Fruit fly (Drosophila melanogaster) whole organism, embryonic: ENCODE data around the gene Rrp45.
A peak's percentile ranks its signal among the peaks of the same experiment; 100 is the strongest.

Experiments used
- B-H1 ChIP-seq: fragments of 200-800 bp; sonication (Bioruptor generic); IDR thresholded peaks from 3 replicates; pipeline ENCODE4 v1.3.6; 2022; ENCODE audit warnings: missing biosample characterization, missing genetic modification characterization
- CG10366 ChIP-seq: fragments of 200-800 bp; sonication (Bioruptor generic); IDR thresholded peaks from 2 replicates; pipeline ENCODE4 v1.3.6; 2022; ENCODE audit warnings: missing biosample characterization, missing genetic modification characterization
- CG10654 ChIP-seq: fragments of 200-800 bp; sonication (Bioruptor generic); optimal IDR thresholded peaks from 2 replicates; lab custom pipeline; 2016; ENCODE audit warnings: missing biosample characterization, missing genetic modification characterization
- CG12219 ChIP-seq: fragments of 200-800 bp; sonication (Bioruptor generic); optimal IDR thresholded peaks from 3 replicates; lab custom pipeline; 2018; ENCODE audit warnings: missing biosample characterization, mild to moderate bottlenecking, missing genetic modification characterization
- CG12236 ChIP-seq: fragments of 200-800 bp; sonication (Bioruptor generic); optimal IDR thresholded peaks from 2 replicates; lab custom pipeline; 2016; ENCODE audit warnings: missing biosample characterization, missing genetic modification characterization
- CG14050 ChIP-seq: fragments of 200-800 bp; sonication (Bioruptor generic); IDR thresholded peaks from 3 replicates; pipeline ENCODE4 v1.3.6; 2022; ENCODE audit warnings: missing biosample characterization, missing genetic modification characterization
- CG14965 ChIP-seq: fragments of 200-800 bp; sonication (Bioruptor generic); optimal IDR thresholded peaks from 2 replicates; lab custom pipeline; 2016; ENCODE audit warnings: missing biosample characterization, missing genetic modification characterization, borderline replicate concordance
- CG1529 ChIP-seq: fragments of 200-800 bp; sonication (Bioruptor generic); optimal IDR thresholded peaks from 3 replicates; lab custom pipeline; 2018; ENCODE audit warnings: missing biosample characterization, missing genetic modification characterization
- CG1832 ChIP-seq: fragments of 200-800 bp; sonication (Bioruptor generic); optimal IDR thresholded peaks from 2 replicates; lab custom pipeline; 2017; ENCODE audit warnings: missing biosample characterization, mild to moderate bottlenecking, missing genetic modification characterization, inconsistent platforms
- CG18619 ChIP-seq: fragments of 200-800 bp; sonication (Bioruptor generic); optimal IDR thresholded peaks from 3 replicates; lab custom pipeline; 2017; ENCODE audit warnings: missing biosample characterization, mild to moderate bottlenecking, missing genetic modification characterization
- CG30403 ChIP-seq: fragments of 200-800 bp; sonication (Bioruptor generic); optimal IDR thresholded peaks from 3 replicates; lab custom pipeline; 2016; ENCODE audit warnings: missing biosample characterization, missing genetic modification characterization
- CG3065 ChIP-seq: fragments of 200-800 bp; sonication (Bioruptor generic); optimal IDR thresholded peaks from 2 replicates; lab custom pipeline; 2016; ENCODE audit warnings: missing biosample characterization, missing genetic modification characterization
- CG34224 ChIP-seq: fragments of 200-800 bp; sonication (Bioruptor generic); IDR thresholded peaks from 3 replicates; pipeline ENCODE4 v1.3.6; 2022; ENCODE audit warnings: missing biosample characterization, missing genetic modification characterization; ENCODE audit not compliant: partially characterized antibody
- CG34376 ChIP-seq: fragments of 200-800 bp; sonication (Bioruptor generic); optimal IDR thresholded peaks from 2 replicates; lab custom pipeline; 2018; ENCODE audit warnings: missing biosample characterization, mild to moderate bottlenecking, missing genetic modification characterization
- CG3847 ChIP-seq: fragments of 200-800 bp; sonication (Bioruptor generic); IDR thresholded peaks from 2 replicates; pipeline ENCODE4 v1.3.6; 2022; ENCODE audit warnings: missing biosample characterization, missing genetic modification characterization
- CG4360 ChIP-seq: fragments of 200-800 bp; sonication (Bioruptor generic); IDR thresholded peaks from 2 replicates; pipeline ENCODE4 v1.3.6; 2022; ENCODE audit warnings: missing biosample characterization, missing genetic modification characterization
- CG4404 ChIP-seq: fragments of 200-800 bp; sonication (Bioruptor generic); IDR thresholded peaks from 2 replicates; pipeline ENCODE4 v1.3.6; 2022; ENCODE audit warnings: missing biosample characterization, missing genetic modification characterization
- CG4854 ChIP-seq: fragments of 200-800 bp; sonication (Bioruptor generic); optimal IDR thresholded peaks from 2 replicates; lab custom pipeline; 2016; ENCODE audit warnings: missing biosample characterization, missing genetic modification characterization, inconsistent platforms
- CG5245 ChIP-seq: fragments of 200-800 bp; sonication (Bioruptor generic); optimal IDR thresholded peaks from 3 replicates; lab custom pipeline; 2016; ENCODE audit warnings: missing biosample characterization, missing genetic modification characterization
- CG6175 ChIP-seq: fragments of 200-800 bp; sonication (Bioruptor generic); IDR thresholded peaks from 3 replicates; pipeline ENCODE4 v1.3.6; 2022; ENCODE audit warnings: missing biosample characterization, missing genetic modification characterization
- CG6791 ChIP-seq: fragments of 200-800 bp; sonication (Bioruptor generic); IDR thresholded peaks from 3 replicates; pipeline ENCODE4 v1.3.6; 2022; ENCODE audit warnings: missing biosample characterization, missing genetic modification characterization; ENCODE audit not compliant: partially characterized antibody
- CG6813 ChIP-seq: fragments of 200-800 bp; sonication (Bioruptor generic); optimal IDR thresholded peaks from 2 replicates; lab custom pipeline; 2017; ENCODE audit warnings: missing biosample characterization, missing genetic modification characterization, mild to moderate bottlenecking, moderate library complexity, missing genetic modification reagents
- CG8281 ChIP-seq: fragments of 200-800 bp; sonication (Bioruptor generic); optimal IDR thresholded peaks from 2 replicates; lab custom pipeline; 2018; ENCODE audit warnings: missing biosample characterization, mild to moderate bottlenecking, missing genetic modification characterization, moderate library complexity
- CG8359 ChIP-seq: fragments of 200-800 bp; sonication (Bioruptor generic); optimal IDR thresholded peaks from 2 replicates; lab custom pipeline; 2017; ENCODE audit warnings: missing biosample characterization, mild to moderate bottlenecking, missing genetic modification characterization, borderline replicate concordance
- CG8944 ChIP-seq: fragments of 200-800 bp; sonication (Bioruptor generic); optimal IDR thresholded peaks from 3 replicates; lab custom pipeline; 2016; ENCODE audit warnings: missing biosample characterization, missing genetic modification characterization
- Camta ChIP-seq: fragments of 200-800 bp; sonication (Bioruptor generic); optimal IDR thresholded peaks from 2 replicates; lab custom pipeline; 2016; ENCODE audit warnings: missing biosample characterization, missing genetic modification characterization
- CkIIα-i1 ChIP-seq: fragments of 200-800 bp; sonication (Bioruptor generic); IDR thresholded peaks from 2 replicates; pipeline ENCODE4 v1.3.6; 2022; ENCODE audit warnings: missing biosample characterization, missing genetic modification characterization
- Dfd ChIP-seq, 2 experiments: fragments of >200 bp; optimal IDR thresholded peaks; 2 replicates each; lab custom pipeline; 2017; ENCODE audit warnings: missing biosample characterization in 2 of 2, missing genetic modification characterization in 2 of 2
- Dll ChIP-seq: fragments of 200-800 bp; sonication (Bioruptor generic); IDR thresholded peaks from 4 replicates; pipeline ENCODE4 v1.3.6; 2022; ENCODE audit warnings: missing biosample characterization, missing genetic modification characterization; ENCODE audit not compliant: partially characterized antibody
- HLH54F ChIP-seq: fragments of 200-800 bp; sonication (Bioruptor generic); optimal IDR thresholded peaks from 3 replicates; lab custom pipeline; 2016; ENCODE audit warnings: missing biosample characterization, missing genetic modification characterization
- Hr51 ChIP-seq, 2 experiments: fragments of 200-800 bp; sonication (Bioruptor generic); optimal IDR thresholded peaks; 2 replicates in 1 of 2; 3 replicates in 1 of 2; lab custom pipeline; 2016 to 2018; ENCODE audit warnings: missing biosample characterization in 2 of 2, missing genetic modification characterization in 2 of 2, mild to moderate bottlenecking in 1 of 2, moderate library complexity in 1 of 2
- NK7.1 ChIP-seq: fragments of 200-800 bp; sonication (Bioruptor generic); optimal IDR thresholded peaks from 3 replicates; lab custom pipeline; 2016; ENCODE audit warnings: missing biosample characterization, missing genetic modification characterization
- NfI ChIP-seq: fragments of 200-800 bp; sonication (Bioruptor generic); optimal IDR thresholded peaks from 3 replicates; lab custom pipeline; 2018; ENCODE audit warnings: missing biosample characterization, mild to moderate bottlenecking, missing genetic modification characterization, moderate library complexity
- Optix ChIP-seq: fragments of 200-800 bp; sonication (Bioruptor generic); IDR thresholded peaks from 3 replicates; pipeline ENCODE4 v1.3.6; 2022; ENCODE audit warnings: missing biosample characterization, missing genetic modification characterization
- Poxn ChIP-seq: fragments of 200-800 bp; sonication (Bioruptor generic); IDR thresholded peaks from 2 replicates; pipeline ENCODE4 v1.3.6; 2022; ENCODE audit warnings: missing biosample characterization, missing genetic modification characterization
- Side ChIP-seq: fragments of 200-800 bp; sonication (Bioruptor generic); optimal IDR thresholded peaks from 2 replicates; lab custom pipeline; 2016; ENCODE audit warnings: missing biosample characterization, missing genetic modification characterization
- Stat92E ChIP-seq, 3 experiments: fragments of >200 bp in 2 of 3; fragments of 200-800 bp in 1 of 3; sonication (Bioruptor generic) in 1 of 3; optimal IDR thresholded peaks; 2 replicates each; lab custom pipeline; 2017 to 2019; ENCODE audit warnings: missing biosample characterization in 3 of 3, missing genetic modification characterization in 3 of 3, mild to moderate bottlenecking in 1 of 3, moderate library complexity in 1 of 3
- TFAM ChIP-seq: fragments of 200-800 bp; sonication (Bioruptor generic); optimal IDR thresholded peaks from 2 replicates; lab custom pipeline; 2017; ENCODE audit warnings: missing biosample characterization, missing genetic modification characterization, inconsistent platforms
- emc ChIP-seq: fragments of 200-800 bp; sonication (Bioruptor generic); optimal IDR thresholded peaks from 2 replicates; lab custom pipeline; 2016; ENCODE audit warnings: missing biosample characterization, missing genetic modification characterization
- ems ChIP-seq: fragments of 200-800 bp; sonication (Bioruptor generic); optimal IDR thresholded peaks from 3 replicates; lab custom pipeline; 2016; ENCODE audit warnings: missing biosample characterization, missing genetic modification characterization
- fru ChIP-seq: fragments of >200 bp; optimal IDR thresholded peaks from 2 replicates; lab custom pipeline; 2017
- grn ChIP-seq: fragments of 200-800 bp; sonication (Bioruptor generic); optimal IDR thresholded peaks from 3 replicates; lab custom pipeline; 2017; ENCODE audit warnings: missing biosample characterization, missing genetic modification characterization
- hkb ChIP-seq, 2 experiments: fragments of 200-800 bp in 1 of 2; fragments of >200 bp in 1 of 2; sonication (Bioruptor generic) in 1 of 2; IDR thresholded peaks in 1 of 2; optimal IDR thresholded peaks in 1 of 2; 2 replicates each; pipeline versions ENCODE4 v1.3.6 to Lab custom; 2017 to 2022; ENCODE audit warnings: missing biosample characterization in 1 of 2, missing genetic modification characterization in 1 of 2
- oc ChIP-seq: fragments of 200-800 bp; sonication (Bioruptor generic); optimal IDR thresholded peaks from 2 replicates; lab custom pipeline; 2018; ENCODE audit warnings: missing biosample characterization, mild to moderate bottlenecking, missing genetic modification characterization, moderate library complexity
- otp ChIP-seq: fragments of 200-800 bp; sonication (Bioruptor generic); IDR thresholded peaks from 3 replicates; pipeline ENCODE4, ENCODE4 v1.3.6; 2022; ENCODE audit warnings: missing biosample characterization, missing genetic modification characterization
- phol ChIP-seq: fragments of 200-800 bp; sonication (Bioruptor generic); optimal IDR thresholded peaks from 3 replicates; lab custom pipeline; 2018; ENCODE audit warnings: missing biosample characterization, mild to moderate bottlenecking, missing genetic modification characterization, moderate library complexity
- toy ChIP-seq: fragments of 200-800 bp; sonication (Bioruptor generic); IDR thresholded peaks from 2 replicates; pipeline ENCODE4 v1.3.6; 2022; ENCODE audit warnings: missing biosample characterization, missing genetic modification characterization
- wek ChIP-seq: fragments of 200-800 bp; sonication (Bioruptor generic); optimal IDR thresholded peaks from 3 replicates; lab custom pipeline; 2018; ENCODE audit warnings: missing biosample characterization, mild to moderate bottlenecking, missing genetic modification characterization, moderate library complexity

The Rrp45 gene

DNA sequence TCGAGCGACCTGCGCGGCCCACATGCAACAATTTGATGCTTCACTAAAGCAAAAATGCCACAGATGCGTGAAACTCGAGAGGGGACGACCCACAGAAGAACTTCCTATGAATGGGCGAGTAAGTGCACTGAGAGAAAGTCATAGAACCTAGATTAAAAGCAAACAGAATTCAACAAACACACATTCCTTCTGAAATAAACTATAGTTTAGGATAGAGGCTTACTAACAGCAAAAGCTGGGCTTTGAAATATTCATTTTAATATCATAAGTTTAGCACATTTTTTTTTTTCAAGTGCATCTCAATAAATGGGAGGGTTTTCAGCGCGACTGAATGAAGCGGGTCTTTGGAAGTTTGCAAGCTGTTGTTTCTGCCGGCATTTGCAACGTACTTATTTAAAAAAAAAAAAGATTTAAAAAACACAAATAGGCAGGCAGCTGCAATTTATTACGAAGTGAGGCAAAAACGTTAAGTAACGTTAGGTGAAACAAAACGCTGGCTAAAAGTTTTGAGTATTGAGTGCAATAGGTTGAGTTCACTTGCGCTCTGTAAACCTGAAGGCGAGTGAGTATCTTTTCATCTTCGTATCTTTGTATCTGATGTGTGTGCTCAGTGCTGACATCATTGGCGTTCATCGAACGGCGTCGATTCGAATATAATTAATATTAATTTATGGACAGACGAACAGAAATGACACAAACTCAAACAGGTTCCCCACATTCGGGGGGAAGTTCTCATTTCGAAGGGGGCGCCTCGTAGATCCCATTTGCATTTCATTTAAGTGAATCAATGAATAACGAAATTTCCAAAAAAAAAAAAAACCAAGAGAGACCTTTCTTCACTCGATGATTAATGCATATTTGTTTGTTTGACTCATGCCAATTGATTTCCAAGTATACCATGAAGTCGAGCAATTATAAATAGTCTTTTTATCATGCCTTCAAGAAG, 17.9 kb downstream of the Rrp45 start (continued):
- no peak for TF ChIP-seq NfI (GFP tag; lab: Kevin White, UChicago)
- peak; percentile 77 for TF ChIP-seq otp
- TF ChIP-seq B-H1 (GFP tag; lab: Robert Waterston, UW): peak; percentile 43; the same call in 2 of the 3 replicates
- TF ChIP-seq CG8944 (GFP tag; lab: Kevin White, UChicago): peak; percentile 9
- no peak for TF ChIP-seq CG8281 (tag; lab: Kevin White, UChicago)
- no peak for TF ChIP-seq CG1529 (GFP tag; lab: Kevin White, UChicago)
- peak; percentile 64 for TF ChIP-seq Side (GFP tag; lab: Kevin White, UChicago)
- TF ChIP-seq CG5245: peak; percentile 58
- no peak for TF ChIP-seq CG1832
- TF ChIP-seq phol: peak; percentile 64
- TF ChIP-seq CG10366 (GFP tag; lab: Robert Waterston, UW): peak; percentile 68
- TF ChIP-seq CG14050 (GFP tag; lab: Robert Waterston, UW): no peak
- no peak for TF ChIP-seq CG6175 (GFP tag; lab: Robert Waterston, UW)
- TF ChIP-seq CG12219 (GFP tag; lab: Kevin White, UChicago): no peak
- TF ChIP-seq emc (GFP tag; lab: Kevin White, UChicago): no peak
- TF ChIP-seq HLH54F (GFP tag; lab: Kevin White, UChicago): no peak
- TF ChIP-seq CkIIα-i1 (GFP tag; lab: Robert Waterston, UW): no peak
- peak; percentile 76 for TF ChIP-seq CG4404 (GFP tag; lab: Robert Waterston, UW)
- TF ChIP-seq CG4360 (GFP tag; lab: Robert Waterston, UW): peak; percentile 50; the same call in 1 of the 2 replicates
- peak; percentile 7 for TF ChIP-seq NK7.1
- TF ChIP-seq oc (tag; lab: Kevin White, UChicago): no peak
- no peak for TF ChIP-seq CG18619
- no peak for TF ChIP-seq wek
- no peak for TF ChIP-seq Dll (GFP tag; lab: Robert Waterston, UW)
- TF ChIP-seq toy: no peak
- TF ChIP-seq fru (lab: Kevin White, UChicago): no peak
- TF ChIP-seq CG12236 (GFP tag; lab: Kevin White, UChicago): no peak
- no peak for TF ChIP-seq CG6791 (GFP tag; lab: Robert Waterston, UW)
- peak; percentile 58 for TF ChIP-seq Camta (GFP tag; lab: Kevin White, UChicago)
- no peak for TF ChIP-seq Dfd (GFP tag; optimal IDR thresholded peaks at IDR 0.05; lab: Kevin White, UChicago)
- TF ChIP-seq TFAM: no peak
- no peak for TF ChIP-seq CG3847
- TF ChIP-seq CG34224: no peak
- TF ChIP-seq Stat92E (GFP tag; optimal IDR thresholded peaks at IDR 0.05; lab: Kevin White, UChicago): no peak
- peak; percentile 28 for TF ChIP-seq ems (GFP tag; lab: Kevin White, UChicago)
- TF ChIP-seq CG10654 (GFP tag; lab: Kevin White, UChicago): peak; percentile 34
- peak; percentile 5 for TF ChIP-seq CG4854
- TF ChIP-seq grn: no peak
- peak; percentile 74; the same call in 2 of the 3 replicates for TF ChIP-seq Optix (GFP tag; lab: Robert Waterston, UW)
- TF ChIP-seq Poxn: no peak
- peak; percentile 53 for TF ChIP-seq CG30403 (GFP tag; lab: Kevin White, UChicago)
- TF ChIP-seq CG34376 (GFP tag; lab: Kevin White, UChicago): no peak
- no peak for TF ChIP-seq CG3065 (GFP tag; lab: Kevin White, UChicago)
- no peak for TF ChIP-seq CG14965 (GFP tag; lab: Kevin White, UChicago)
- peak in 1 of 2 experiments; percentile 24 for TF ChIP-seq Hr51 (GFP tag; optimal IDR thresholded peaks at IDR 0.05; lab: Kevin White, UChicago)
- peak; percentile 27 for TF ChIP-seq CG6813
- no peak for TF ChIP-seq hkb (optimal IDR thresholded peaks at IDR 0.05; lab: Kevin White, UChicago)
- TF ChIP-seq hkb (GFP tag; IDR thresholded peaks at IDR 0.05; lab: Robert Waterston, UW): peak; percentile 75
- TF ChIP-seq CG8359 (GFP tag; lab: Kevin White, UChicago): peak; percentile 28
